Worm (Caenorhabditis elegans) whole organism, young adult: ENCODE results near the gene srw-24.

Experiments used
- B0019.2 ChIP-seq: fragments of 200-800 bp; sonication (Bioruptor generic); conservative IDR thresholded peaks from 2 replicates; pipeline ENCODE4 v1.3.6; 2022; ENCODE audit warnings: missing genetic modification reagents, missing genetic modification characterization, missing compliant biosample characterization
- B0336.3 ChIP-seq: fragments of 200-800 bp; sonication (Bioruptor generic); IDR thresholded peaks from 2 replicates; pipeline ENCODE4 v1.3.6; 2022; ENCODE audit warnings: missing genetic modification characterization, missing compliant biosample characterization
- D2030.7 ChIP-seq: fragments of 200-800 bp; sonication (Bioruptor generic); IDR thresholded peaks from 2 replicates; pipeline ENCODE4 v1.3.6; 2022; ENCODE audit warnings: missing genetic modification reagents, missing genetic modification characterization, missing compliant biosample characterization
- F33H1.4 ChIP-seq: fragments of 200-800 bp; sonication (Bioruptor generic); IDR thresholded peaks from 2 replicates; pipeline ENCODE4 v1.3.6; 2022; ENCODE audit warnings: missing genetic modification reagents, missing genetic modification characterization, missing compliant biosample characterization
- F37B4.10 ChIP-seq: fragments of 200-800 bp; sonication (Bioruptor generic); IDR thresholded peaks from 2 replicates; pipeline ENCODE4 v1.3.6; 2022; ENCODE audit warnings: missing genetic modification characterization, missing compliant biosample characterization
- F57C9.4 ChIP-seq: sonication (generic microtip); optimal IDR thresholded peaks from 2 replicates; lab custom pipeline; 2017; ENCODE audit warnings: mild to moderate bottlenecking, missing genetic modification characterization, missing compliant biosample characterization
- Y53G8AR.9 ChIP-seq: fragments of 200-800 bp; sonication (Bioruptor generic); conservative IDR thresholded peaks from 2 replicates; pipeline ENCODE4 v1.3.6; 2022; ENCODE audit warnings: missing genetic modification reagents, missing genetic modification characterization, missing compliant biosample characterization
- Y56A3A.18 ChIP-seq: fragments of 200-800 bp; sonication (Bioruptor generic); IDR thresholded peaks from 2 replicates; pipeline ENCODE4 v1.3.6; 2022; ENCODE audit warnings: missing genetic modification reagents, missing genetic modification characterization, missing compliant biosample characterization
- Y79H2A.3 ChIP-seq: fragments of 200-800 bp; sonication (Bioruptor generic); conservative IDR thresholded peaks from 2 replicates; pipeline ENCODE4 v1.3.6; 2022; ENCODE audit warnings: missing genetic modification reagents, missing genetic modification characterization, missing compliant biosample characterization
- ZK185.1 ChIP-seq: sonication (generic microtip); optimal IDR thresholded peaks from 2 replicates; lab custom pipeline; 2016; ENCODE audit warnings: mild to moderate bottlenecking, missing genetic modification characterization, missing compliant biosample characterization; ENCODE audit not compliant: poor library complexity, severe bottlenecking
- aptf-2 ChIP-seq: fragments of 200-800 bp; sonication (Bioruptor generic); conservative IDR thresholded peaks from 2 replicates; pipeline ENCODE4 v1.3.6; 2022; ENCODE audit warnings: missing genetic modification reagents, missing genetic modification characterization, missing compliant biosample characterization
- aptf-3 ChIP-seq: fragments of 200-800 bp; sonication (Bioruptor generic); IDR thresholded peaks from 2 replicates; pipeline ENCODE4 v1.3.6; 2022; ENCODE audit warnings: missing genetic modification characterization, missing compliant biosample characterization
- attf-3 ChIP-seq: fragments of 200-800 bp; sonication (Bioruptor generic); conservative IDR thresholded peaks from 2 replicates; pipeline ENCODE4 v1.3.6; 2022; ENCODE audit warnings: missing genetic modification reagents, missing genetic modification characterization, missing compliant biosample characterization
- attf-6 ChIP-seq: fragments of 200-800 bp; sonication (Bioruptor generic); IDR thresholded peaks from 2 replicates; pipeline ENCODE4 v1.3.6; 2022; ENCODE audit warnings: missing genetic modification reagents, missing genetic modification characterization, missing compliant biosample characterization
- ccch-3 ChIP-seq: fragments of 200-800 bp; sonication (Bioruptor generic); optimal IDR thresholded peaks from 2 replicates; lab custom pipeline; 2018; ENCODE audit warnings: mild to moderate bottlenecking, missing genetic modification characterization, missing compliant biosample characterization
- cebp-2 ChIP-seq: fragments of 200-800 bp; sonication (Bioruptor generic); IDR thresholded peaks from 2 replicates; pipeline ENCODE4 v1.3.6; 2022; ENCODE audit warnings: missing genetic modification characterization, missing compliant biosample characterization
- ceh-100 ChIP-seq: fragments of 200-800 bp; sonication (Bioruptor generic); IDR thresholded peaks from 2 replicates; pipeline ENCODE4 v1.3.6; 2022; ENCODE audit warnings: missing genetic modification reagents, missing genetic modification characterization, missing compliant biosample characterization
- egl-44 ChIP-seq: fragments of 200-800 bp; sonication (Bioruptor generic); IDR thresholded peaks from 2 replicates; pipeline ENCODE4 v1.3.6; 2022; ENCODE audit warnings: missing genetic modification reagents, missing genetic modification characterization, missing compliant biosample characterization
- fkh-3 ChIP-seq: sonication (generic microtip); optimal IDR thresholded peaks from 2 replicates; lab custom pipeline; 2016; ENCODE audit warnings: mild to moderate bottlenecking, missing genetic modification characterization, missing compliant biosample characterization
- him-1 ChIP-seq: sonication (generic microtip); optimal IDR thresholded peaks from 2 replicates; lab custom pipeline; 2016; ENCODE audit warnings: missing genotype, missing genetic modification reagents, missing genetic modification characterization, missing compliant biosample characterization
- hrde-1 ChIP-seq: sonication (generic microtip); optimal IDR thresholded peaks from 2 replicates; lab custom pipeline; 2016; ENCODE audit warnings: missing genetic modification characterization, mild to moderate bottlenecking, missing compliant biosample characterization, moderate library complexity, missing genotype, missing genetic modification reagents, borderline replicate concordance
- hsf-1 ChIP-seq: fragments of 200-800 bp; sonication (Bioruptor generic); IDR thresholded peaks from 2 replicates; pipeline ENCODE4 v1.3.6; 2022; ENCODE audit warnings: missing genetic modification reagents, missing genetic modification characterization, missing compliant biosample characterization
- lag-1 ChIP-seq: fragments of 200-800 bp; sonication (Bioruptor generic); IDR thresholded peaks from 2 replicates; pipeline ENCODE4 v1.3.6; 2022; ENCODE audit warnings: missing genetic modification reagents, missing genetic modification characterization, missing compliant biosample characterization
- let-526 ChIP-seq: fragments of 200-800 bp; sonication (Bioruptor generic); IDR thresholded peaks from 2 replicates; pipeline ENCODE4 v1.3.6; 2022; ENCODE audit warnings: missing genetic modification reagents, missing genetic modification characterization, missing compliant biosample characterization
- lin-26 ChIP-seq: fragments of 200-800 bp; sonication (Bioruptor generic); IDR thresholded peaks from 2 replicates; pipeline ENCODE4 v1.3.6; 2022; ENCODE audit warnings: missing genetic modification reagents, missing genetic modification characterization, missing compliant biosample characterization
- lin-40 ChIP-seq: sonication (generic microtip); optimal IDR thresholded peaks from 2 replicates; lab custom pipeline; 2016; ENCODE audit warnings: missing genetic modification characterization, mild to moderate bottlenecking, missing compliant biosample characterization, missing genotype, missing genetic modification reagents
- lin-54 ChIP-seq: fragments of 200-800 bp; sonication (Bioruptor generic); optimal IDR thresholded peaks from 2 replicates; lab custom pipeline; 2018; ENCODE audit warnings: mild to moderate bottlenecking, missing genetic modification characterization, missing compliant biosample characterization
- lir-1 ChIP-seq: fragments of 200-800 bp; sonication (Bioruptor generic); conservative IDR thresholded peaks from 2 replicates; pipeline ENCODE4 v1.3.6; 2022; ENCODE audit warnings: missing genetic modification reagents, missing genetic modification characterization, missing compliant biosample characterization
- lsl-1 ChIP-seq: fragments of 200-800 bp; sonication (Bioruptor generic); optimal IDR thresholded peaks from 2 replicates; lab custom pipeline; 2018; ENCODE audit warnings: mild to moderate bottlenecking, missing genetic modification characterization, moderate library complexity, missing compliant biosample characterization
- madf-6 ChIP-seq: fragments of 200-800 bp; sonication (Bioruptor generic); IDR thresholded peaks from 2 replicates; pipeline ENCODE4 v1.3.6; 2022; ENCODE audit warnings: missing genetic modification reagents, missing genetic modification characterization, missing compliant biosample characterization
- mcd-1 ChIP-seq: fragments of 200-800 bp; sonication (Bioruptor generic); IDR thresholded peaks from 2 replicates; pipeline ENCODE4 v1.3.6; 2022; ENCODE audit warnings: missing genetic modification reagents, missing genetic modification characterization, missing compliant biosample characterization
- nfya-1 ChIP-seq: sonication (generic microtip); optimal IDR thresholded peaks from 2 replicates; lab custom pipeline; 2017; ENCODE audit warnings: antibody characterized with exemption, missing compliant biosample characterization, missing genetic modification characterization, borderline replicate concordance; ENCODE audit not compliant: insufficient read depth
- nfyb-1 ChIP-seq: fragments of 200-800 bp; sonication (Bioruptor generic); IDR thresholded peaks from 2 replicates; pipeline ENCODE4 v1.3.6; 2022; ENCODE audit warnings: missing genetic modification reagents, missing genetic modification characterization, missing compliant biosample characterization
- nhr-120 ChIP-seq: fragments of 200-800 bp; sonication (Bioruptor generic); IDR thresholded peaks from 2 replicates; pipeline ENCODE4 v1.3.6; 2022; ENCODE audit warnings: missing genetic modification characterization, missing compliant biosample characterization
- pha-4 ChIP-seq: fragments of 150-350 bp; sonication (generic microtip); optimal IDR thresholded peaks from 2 replicates; lab custom pipeline; 2014; ENCODE audit warnings: missing biosample characterization, missing genetic modification reagents, missing genetic modification characterization
- rcor-1 ChIP-seq: fragments of 200-800 bp; sonication (Bioruptor generic); IDR thresholded peaks from 2 replicates; pipeline ENCODE4 v1.3.6; 2022; ENCODE audit warnings: missing genetic modification reagents, missing genetic modification characterization, missing compliant biosample characterization
- repo-1 ChIP-seq: sonication (generic microtip); optimal IDR thresholded peaks from 2 replicates; lab custom pipeline; 2017; ENCODE audit warnings: mild to moderate bottlenecking, missing genetic modification characterization, missing compliant biosample characterization
- rpc-1 ChIP-seq, 2 experiments: fragments of 150-350 bp in 1 of 2; sonication (generic microtip) in 1 of 2; optimal IDR thresholded peaks; 2 replicates each; lab custom pipeline; 2014 to 2018; ENCODE audit warnings: missing biosample characterization in 1 of 2, missing genetic modification characterization in 1 of 2, missing genetic modification reagents in 1 of 2, missing genotype in 1 of 2
- sea-2 ChIP-seq: fragments of 200-800 bp; sonication (Bioruptor generic); IDR thresholded peaks from 2 replicates; pipeline ENCODE4 v1.3.6; 2022; ENCODE audit warnings: missing genetic modification characterization, missing compliant biosample characterization
- tbp1 ChIP-seq: fragments of 200-800 bp; sonication (Bioruptor generic); optimal IDR thresholded peaks from 2 replicates; lab custom pipeline; 2018; ENCODE audit warnings: mild to moderate bottlenecking, missing genetic modification characterization, missing compliant biosample characterization
- unc-62 ChIP-seq: fragments of 150-350 bp; optimal IDR thresholded peaks from 2 replicates; lab custom pipeline; 2014; ENCODE audit warnings: missing biosample characterization, missing genetic modification reagents, missing genetic modification characterization
- zfh-2 ChIP-seq: fragments of 200-800 bp; sonication (Bioruptor generic); conservative IDR thresholded peaks from 2 replicates; pipeline ENCODE4 v1.3.6; 2022; ENCODE audit warnings: missing genetic modification reagents, missing genetic modification characterization, missing compliant biosample characterization
- ztf-18 ChIP-seq: sonication (generic microtip); optimal IDR thresholded peaks from 2 replicates; lab custom pipeline; 2016; ENCODE audit warnings: missing genotype, mild to moderate bottlenecking, missing genetic modification characterization, missing compliant biosample characterization
- ztf-22 ChIP-seq: fragments of 200-800 bp; sonication (Bioruptor generic); optimal IDR thresholded peaks from 2 replicates; lab custom pipeline; 2018; ENCODE audit warnings: mild to moderate bottlenecking, missing genetic modification characterization, moderate library complexity, missing compliant biosample characterization
- ztf-25 ChIP-seq: fragments of 200-800 bp; sonication (Bioruptor generic); IDR thresholded peaks from 2 replicates; pipeline ENCODE4 v1.3.6; 2022; ENCODE audit warnings: missing genetic modification reagents, missing genetic modification characterization, missing compliant biosample characterization
- ztf-6 ChIP-seq: fragments of 200-800 bp; sonication (Bioruptor generic); IDR thresholded peaks from 2 replicates; pipeline ENCODE4 v1.3.6; 2022; ENCODE audit warnings: missing genetic modification reagents, missing genetic modification characterization, missing compliant biosample characterization

The srw-24 gene

DNA sequence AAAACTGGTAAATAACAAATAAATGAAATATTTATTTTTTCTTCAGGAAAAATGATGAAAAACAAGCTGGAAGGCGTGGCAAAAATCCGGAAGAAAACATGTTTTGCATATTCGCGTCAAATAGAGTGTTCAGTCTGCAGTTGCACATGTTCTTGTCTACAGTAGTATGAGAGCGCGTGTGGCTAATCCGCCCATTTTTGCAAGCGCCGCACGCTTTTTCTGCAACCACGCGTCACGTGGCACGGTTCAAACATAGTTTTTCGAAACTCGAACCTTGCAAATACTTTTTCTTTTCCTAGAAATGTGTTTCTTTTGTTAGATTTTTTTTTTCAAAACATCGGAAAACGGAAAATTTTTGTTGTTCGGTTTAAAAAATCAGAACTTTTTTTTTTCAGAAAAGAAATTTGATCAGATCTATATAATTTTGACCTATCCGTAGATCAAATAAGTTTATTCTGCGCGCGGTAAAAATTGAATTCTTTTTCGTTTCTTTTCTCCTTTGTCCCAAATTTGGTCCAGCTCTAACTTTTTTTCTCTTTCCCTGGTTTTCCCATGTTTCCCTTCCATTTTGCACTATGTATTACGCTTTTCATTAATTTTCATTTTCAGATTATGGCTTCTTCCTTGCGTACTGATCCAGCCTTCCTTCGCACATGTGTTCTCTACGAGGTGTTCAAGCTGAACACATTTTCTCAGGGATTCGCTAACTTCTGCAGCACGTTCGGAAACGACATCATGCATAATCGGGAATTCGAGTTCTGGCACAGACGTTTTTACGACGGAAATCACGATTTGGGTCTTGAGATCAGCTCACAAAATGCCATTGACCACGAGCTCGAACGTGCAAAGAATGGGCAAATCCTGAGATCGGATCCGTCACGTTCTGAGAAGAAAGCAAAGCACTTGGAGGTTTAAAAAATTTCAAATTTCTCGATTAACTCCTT is 39.4 kb upstream of the srw-24 start, which contains the start of gene Y75B12B.1 (continued):
- TF ChIP-seq F37B4.10 (GFP tag; lab: Robert Waterston, UW) (no peak), Y56A3A.18 (GFP tag; lab: Robert Waterston, UW) (no peak), egl-44 (GFP tag; lab: Robert Waterston, UW) (no peak), ztf-6 (GFP tag; lab: Robert Waterston, UW) (no peak), zfh-2 (no peak), lin-40 (no peak), Y79H2A.3 (GFP tag; lab: Robert Waterston, UW) (no peak), lag-1 (GFP tag; lab: Robert Waterston, UW) (no peak), attf-3 (GFP tag; lab: Robert Waterston, UW) (no peak), lsl-1 (GFP tag; lab: Kevin White, UChicago) (peak; percentile 96), rpc-1 (optimal IDR thresholded peaks at IDR 0.05; lab: Kevin White, UChicago) (no peak), rpc-1 (tag; optimal IDR thresholded peaks at IDR 0.05; lab: Kevin White, UChicago) (peak; percentile 10), Y53G8AR.9 (GFP tag; lab: Robert Waterston, UW) (no peak), B0019.2 (GFP tag; lab: Robert Waterston, UW) (no peak; the same call in 1 of the 2 replicates), lin-26 (GFP tag; lab: Robert Waterston, UW) (no peak), nfya-1 (tag; lab: Kevin White, UChicago) (no peak), ztf-18 (tag; lab: Kevin White, UChicago) (no peak), hrde-1 (tag; lab: Kevin White, UChicago) (no peak), madf-6 (GFP tag; lab: Robert Waterston, UW) (peak; percentile 94), unc-62 (GFP tag; lab: Kevin White, UChicago) (no peak), mcd-1 (peak; percentile 78), pha-4 (tag; lab: Kevin White, UChicago) (no peak), aptf-2 (no peak), cebp-2 (no peak), aptf-3 (GFP tag; lab: Robert Waterston, UW) (no peak), ztf-22 (GFP tag; lab: Kevin White, UChicago) (no peak), lir-1 (GFP tag; lab: Robert Waterston, UW) (no peak), sea-2 (no peak), rcor-1 (peak; percentile 46), nhr-120 (GFP tag; lab: Robert Waterston, UW) (no peak), let-526 (GFP tag; lab: Robert Waterston, UW) (no peak), ztf-25 (GFP tag; lab: Robert Waterston, UW) (no peak), D2030.7 (peak; percentile 89), ZK185.1 (tag; lab: Kevin White, UChicago) (no peak), F33H1.4 (GFP tag; lab: Robert Waterston, UW) (peak; percentile 67)

DNA sequence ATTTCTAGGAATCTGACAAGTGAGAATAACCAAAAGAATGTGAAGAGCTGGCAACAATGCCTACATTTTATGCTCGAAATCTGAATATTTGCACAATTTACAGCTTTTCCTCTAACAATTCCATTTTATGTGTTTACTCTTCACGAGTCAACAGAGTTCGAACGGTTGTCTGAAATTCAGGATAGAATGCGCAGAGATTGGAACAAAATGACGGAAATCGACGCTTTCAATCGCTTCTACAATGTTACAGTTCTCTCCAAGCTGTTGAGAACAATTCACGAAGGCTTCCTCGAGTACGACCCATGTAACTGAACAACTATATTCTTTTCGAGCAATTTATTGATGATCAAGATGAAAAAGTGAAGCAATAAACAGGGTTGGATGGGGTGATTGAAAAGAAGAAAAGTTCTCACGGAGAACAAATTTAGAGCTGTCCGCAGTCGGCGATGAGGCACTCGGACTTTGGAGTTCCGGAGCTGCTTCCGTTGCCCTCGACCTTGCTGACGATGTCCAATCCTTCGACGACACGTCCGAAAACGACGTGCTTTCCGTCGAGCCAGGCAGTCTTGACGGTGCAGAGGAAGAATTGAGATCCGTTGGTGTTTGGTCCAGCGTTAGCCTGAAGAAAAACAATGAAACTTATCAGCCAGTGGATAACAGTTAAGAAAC is 37.4 kb upstream of the srw-24 start, which contains the start of gene Y75B12B.3:
TSS of gene Y75B12B.3 (minus strand) at position 21 of the 669 bp plus-strand sequence.
- peak; percentile 47; the same call in 1 of the 2 replicates for TF ChIP-seq ceh-100 (GFP tag; lab: Robert Waterston, UW)
- peak; percentile 57 for TF ChIP-seq him-1 (tag; lab: Kevin White, UChicago)
- 0 out of 2 replicates have a peak, but pooled peaks have one; percentile 9 for TF ChIP-seq nfyb-1 (GFP tag; lab: Robert Waterston, UW)
- TF ChIP-seq attf-6 (GFP tag; lab: Robert Waterston, UW), result peak; percentile 50; the same call in 1 of the 2 replicates
- peak; percentile 62 for TF ChIP-seq lin-54
- TF ChIP-seq repo-1 (tag; lab: Kevin White, UChicago), result no peak
- TF ChIP-seq hsf-1 (GFP tag; lab: Robert Waterston, UW), result peak; percentile 83
- TF ChIP-seq tbp1 (GFP tag; lab: Kevin White, UChicago), result peak; percentile 42
- TF ChIP-seq zfh-2, result peak; percentile 72
- TF ChIP-seq madf-6 (GFP tag; lab: Robert Waterston, UW), result peak; percentile 73
- no peak for TF ChIP-seq ccch-3 (GFP tag; lab: Kevin White, UChicago)
- TF ChIP-seq F57C9.4, result no peak
- TF ChIP-seq B0336.3 (GFP tag; lab: Robert Waterston, UW), result peak; percentile 81
- no peak for TF ChIP-seq fkh-3 (tag; lab: Kevin White, UChicago)
